Worm (Caenorhabditis elegans): ENCODE results near the gene kbp-2.
A peak's percentile ranks its signal among the peaks of the same experiment; 100 is the strongest.

Gene kbp-2

ce11 chrIII:4861744-4862401 is 41.8 kb downstream of the kbp-2 start, which contains the start of the genes C35D10.10 and C35D10.5 (continued):
- TF ChIP-seq xbp-1 (tag; optimal IDR thresholded peaks at IDR 0.05) (no peak), fkh-4 (tag; optimal IDR thresholded peaks at IDR 0.05; ENCODE audit: borderline replicate concordance) (no peak), lin-39 (tag; optimal IDR thresholded peaks at IDR 0.05) (no peak), nhr-71 (tag; optimal IDR thresholded peaks at IDR 0.05) (peak; percentile 34), ama-1 (optimal IDR thresholded peaks at IDR 0.05) (no peak), F16B12.6 (tag; optimal IDR thresholded peaks at IDR 0.05) (no peak), pax-3 (tag; optimal IDR thresholded peaks at IDR 0.05) (no peak), nhr-84 (tag; optimal IDR thresholded peaks at IDR 0.05) (no peak), nhr-47 (tag; optimal IDR thresholded peaks at IDR 0.05) (peak; percentile 42), egl-13 (tag; optimal IDR thresholded peaks at IDR 0.05) (no peak), hlh-4 (tag; optimal IDR thresholded peaks at IDR 0.05) (no peak), nhr-19 (GFP tag; conservative IDR thresholded peaks at IDR 0.05) (no peak), aly-2 (tag; optimal IDR thresholded peaks at IDR 0.05) (no peak), lin-35 (GFP tag; optimal IDR thresholded peaks at IDR 0.05) (no peak), ceh-63 (GFP tag; optimal IDR thresholded peaks at IDR 0.05) (no peak), nhr-20 (tag; optimal IDR thresholded peaks at IDR 0.05) (peak; percentile 12), mdl-1 (tag; optimal IDR thresholded peaks at IDR 0.05) (no peak), mab-9 (GFP tag; IDR thresholded peaks at IDR 0.05) (no peak)

- no peak for TF ChIP-seq efl-1 (optimal IDR thresholded peaks at IDR 0.05)
- TF ChIP-seq efl-1 (GFP tag; optimal IDR thresholded peaks at IDR 0.05 in 1 of 2): peak in 1 of 2 experiments; percentile 76
- TF ChIP-seq aha-1 (tag; optimal IDR thresholded peaks at IDR 0.05): no peak
- TF ChIP-seq blmp-1 (tag; optimal IDR thresholded peaks at IDR 0.05): no peak
- no peak for TF ChIP-seq unc-130 (tag; optimal IDR thresholded peaks at IDR 0.05)
Observed at ce11 chrIII:4859039-4859438, 44.6 kb downstream of the kbp-2 start, which contains the start of gene C35D10.6. TSS of gene C35D10.6 (plus strand) at chrIII:4859339.

- no peak for TF ChIP-seq nhr-85 (tag)
- no peak for TF ChIP-seq sptf-1 (tag; optimal IDR thresholded peaks at IDR 0.05)
- TF ChIP-seq ces-1 (GFP tag; optimal IDR thresholded peaks at IDR 0.05): no peak
- no peak for TF ChIP-seq hpl-2 (GFP tag; optimal IDR thresholded peaks at IDR 0.05)
- no peak for TF ChIP-seq ceh-8 (GFP tag; optimal IDR thresholded peaks at IDR 0.05)
- TF ChIP-seq jun-1 (tag; optimal IDR thresholded peaks at IDR 0.05): no peak
- TF ChIP-seq nhr-77 (tag; optimal IDR thresholded peaks at IDR 0.05): no peak
- no peak for TF ChIP-seq blmp-1 (tag; optimal IDR thresholded peaks at IDR 0.05)
- no peak for TF ChIP-seq unc-62 (GFP tag; optimal IDR thresholded peaks at IDR 0.05)
- no peak for TF ChIP-seq Y116A8C.19 (tag; optimal IDR thresholded peaks at IDR 0.05; ENCODE audit: borderline replicate concordance)
- no peak for TF ChIP-seq lin-14 (GFP tag; optimal IDR thresholded peaks at IDR 0.05)
- no peak for TF ChIP-seq skn-1 (tag; optimal IDR thresholded peaks at IDR 0.05)
- TF ChIP-seq sox-4 (tag; optimal IDR thresholded peaks at IDR 0.05): no peak
- no peak for TF ChIP-seq nhr-20 (tag; optimal IDR thresholded peaks at IDR 0.05)
- no peak for TF ChIP-seq mef-2 (tag; optimal IDR thresholded peaks at IDR 0.05)
- TF ChIP-seq lin-39 (tag; optimal IDR thresholded peaks at IDR 0.05): no peak
Observed at ce11 chrIII:4856992-4857391, 46.7 kb downstream of the kbp-2 start.

DNA sequence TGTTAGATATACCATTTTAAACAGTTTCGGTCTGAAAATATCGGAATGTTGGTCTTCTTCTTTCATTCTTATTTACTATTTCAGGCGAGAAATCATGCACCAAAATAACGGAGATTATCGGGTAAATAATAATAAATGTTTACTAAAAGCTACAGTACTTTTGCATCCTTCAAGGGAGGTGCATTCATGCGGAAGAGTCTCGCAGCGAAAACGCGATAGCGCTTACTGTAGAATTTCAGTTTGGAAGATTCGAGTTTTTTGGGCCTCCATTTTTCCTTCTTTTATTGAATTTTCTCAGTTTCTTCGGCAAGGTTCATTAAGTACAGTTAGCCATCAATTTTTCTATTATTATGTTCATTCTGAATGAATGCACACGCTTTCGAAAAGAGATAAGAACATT is 47.6 kb downstream of the kbp-2 start, which contains the start of gene C35D10.7:
Gene C35D10.7, plus strand, starts transcription at position 85 of the 400 bp plus-strand sequence.
- TF ChIP-seq ceh-90 (tag; optimal IDR thresholded peaks at IDR 0.05) (no peak), sox-4 (tag; optimal IDR thresholded peaks at IDR 0.05) (no peak), nhr-71 (tag; optimal IDR thresholded peaks at IDR 0.05) (no peak)

Data from whole organism, L1 larva.